Fruit fly (Drosophila melanogaster): ENCODE results near the gene Surf6.

dm6 chr3R:19889603-19890187 is 15.0 kb downstream of the Surf6 start:
- TF ChIP-seq spab (GFP tag; optimal IDR thresholded peaks at IDR 0.05) (no peak), Blimp-1 (GFP tag; optimal IDR thresholded peaks at IDR 0.05) (no peak), Eip75B (GFP tag; optimal IDR thresholded peaks at IDR 0.05) (no peak), CG11902 (GFP tag; optimal IDR thresholded peaks at IDR 0.05) (no peak), esn (GFP tag; optimal IDR thresholded peaks at IDR 0.05) (no peak), Eip93F (GFP tag; optimal IDR thresholded peaks at IDR 0.05) (no peak), Lpt (GFP tag; optimal IDR thresholded peaks at IDR 0.05) (no peak), CG10631 (GFP tag; optimal IDR thresholded peaks at IDR 0.05) (no peak), CG4318 (GFP tag; optimal IDR thresholded peaks at IDR 0.05) (no peak), net (GFP tag; optimal IDR thresholded peaks at IDR 0.05) (no peak)
